Worm (Caenorhabditis elegans) whole organism, L2 larva: ENCODE measurements around the gene F54B11.7.

ENCODE experiments used
- C34F6.9 ChIP-seq: fragments of 150-350 bp; optimal IDR thresholded peaks from 2 replicates; lab custom pipeline; 2014; ENCODE audit warnings: missing biosample characterization, missing genetic modification characterization
- F13H6.1 ChIP-seq: sonication (generic microtip); optimal IDR thresholded peaks from 2 replicates; lab custom pipeline; 2016; ENCODE audit warnings: missing genetic modification characterization, missing compliant biosample characterization
- R02D3.7 ChIP-seq: fragments of 150-350 bp; optimal IDR thresholded peaks from 2 replicates; lab custom pipeline; 2014; ENCODE audit warnings: missing biosample characterization, missing genetic modification characterization
- ZK546.5 ChIP-seq: sonication (generic microtip); optimal IDR thresholded peaks from 2 replicates; lab custom pipeline; 2017; ENCODE audit warnings: missing biosample characterization, missing genetic modification characterization
- alr-1 ChIP-seq: fragments of 150-350 bp; optimal IDR thresholded peaks from 2 replicates; lab custom pipeline; 2014; ENCODE audit warnings: missing biosample characterization, missing genetic modification characterization
- aly-2 ChIP-seq: fragments of 150-350 bp; optimal IDR thresholded peaks from 2 replicates; lab custom pipeline; 2014; ENCODE audit warnings: missing biosample characterization, missing genetic modification characterization
- blmp-1 ChIP-seq: sonication (generic microtip); optimal IDR thresholded peaks from 2 replicates; lab custom pipeline; 2017; ENCODE audit warnings: missing genetic modification characterization, mild to moderate bottlenecking, missing compliant biosample characterization, antibody characterized with exemption, moderate library complexity; ENCODE audit not compliant: insufficient read depth
- ceh-16 ChIP-seq: fragments of 150-350 bp; optimal IDR thresholded peaks from 2 replicates; lab custom pipeline; 2014; ENCODE audit warnings: missing biosample characterization, missing genetic modification characterization
- ceh-82 ChIP-seq: fragments of 150-350 bp; optimal IDR thresholded peaks from 2 replicates; lab custom pipeline; 2014; ENCODE audit warnings: missing biosample characterization, missing genetic modification characterization
- crh-2 ChIP-seq: sonication (generic microtip); optimal IDR thresholded peaks from 2 replicates; lab custom pipeline; 2017; ENCODE audit warnings: missing biosample characterization, missing genetic modification characterization
- dmd-4 ChIP-seq: sonication (generic microtip); optimal IDR thresholded peaks from 2 replicates; lab custom pipeline; 2017; ENCODE audit warnings: missing biosample characterization, missing genetic modification characterization
- egl-27 ChIP-seq: sonication (generic microtip); optimal IDR thresholded peaks from 3 replicates; lab custom pipeline; 2017; ENCODE audit warnings: missing biosample characterization, missing genetic modification reagents, missing genetic modification characterization
- elt-1 ChIP-seq: fragments of 150-350 bp; optimal IDR thresholded peaks from 2 replicates; lab custom pipeline; 2014; ENCODE audit warnings: missing biosample characterization, missing genetic modification characterization
- elt-3 ChIP-seq: sonication (generic microtip); optimal IDR thresholded peaks from 2 replicates; lab custom pipeline; 2017; ENCODE audit warnings: missing biosample characterization, missing genetic modification characterization
- fos-1 ChIP-seq: fragments of 150-350 bp; optimal IDR thresholded peaks from 2 replicates; lab custom pipeline; 2014; ENCODE audit warnings: missing biosample characterization, missing genetic modification characterization
- gmeb-1 ChIP-seq: fragments of 150-350 bp; optimal IDR thresholded peaks from 2 replicates; lab custom pipeline; 2014; ENCODE audit warnings: missing biosample characterization, missing genetic modification characterization
- lin-11 ChIP-seq: fragments of 150-350 bp; sonication (generic microtip); optimal IDR thresholded peaks from 2 replicates; lab custom pipeline; 2014; ENCODE audit warnings: missing biosample characterization, missing genetic modification characterization, inconsistent platforms, mixed read lengths
- lin-39 ChIP-seq: fragments of 150-350 bp; optimal IDR thresholded peaks from 2 replicates; lab custom pipeline; 2014; ENCODE audit warnings: missing biosample characterization, missing genetic modification reagents, missing genetic modification characterization
- mab-5 ChIP-seq: fragments of 150-350 bp; optimal IDR thresholded peaks from 2 replicates; lab custom pipeline; 2014; ENCODE audit warnings: missing biosample characterization, missing genetic modification characterization
- mdl-1 ChIP-seq, 2 experiments: fragments of 150-350 bp in 1 of 2; sonication (generic microtip) in 1 of 2; optimal IDR thresholded peaks; 2 replicates each; lab custom pipeline; 2017; ENCODE audit warnings: missing biosample characterization in 2 of 2, missing genetic modification characterization in 2 of 2
- nhr-11 ChIP-seq: fragments of 150-350 bp; optimal IDR thresholded peaks from 2 replicates; lab custom pipeline; 2014; ENCODE audit warnings: missing biosample characterization, missing genetic modification characterization
- nhr-12 ChIP-seq: fragments of 150-350 bp; optimal IDR thresholded peaks from 2 replicates; lab custom pipeline; 2014; ENCODE audit warnings: missing biosample characterization, missing genetic modification characterization
- nhr-129 ChIP-seq: fragments of 150-350 bp; optimal IDR thresholded peaks from 2 replicates; lab custom pipeline; 2014; ENCODE audit warnings: missing biosample characterization, missing genetic modification characterization
- nhr-21 ChIP-seq: fragments of 150-350 bp; optimal IDR thresholded peaks from 2 replicates; lab custom pipeline; 2014; ENCODE audit warnings: missing biosample characterization, missing genetic modification characterization
- nhr-23 ChIP-seq: fragments of 150-350 bp; optimal IDR thresholded peaks from 2 replicates; lab custom pipeline; 2014; ENCODE audit warnings: missing biosample characterization, missing genetic modification reagents, missing genetic modification characterization
- nhr-237 ChIP-seq: fragments of 150-350 bp; optimal IDR thresholded peaks from 2 replicates; lab custom pipeline; 2014; ENCODE audit warnings: missing biosample characterization, missing genetic modification characterization
- nhr-25 ChIP-seq: fragments of 150-350 bp; sonication (generic microtip); optimal IDR thresholded peaks from 3 replicates; lab custom pipeline; 2014; ENCODE audit warnings: missing biosample characterization, missing genetic modification characterization
- nhr-6 ChIP-seq: fragments of 150-350 bp; optimal IDR thresholded peaks from 2 replicates; lab custom pipeline; 2014; ENCODE audit warnings: missing biosample characterization, missing genetic modification characterization
- peb-1 ChIP-seq: fragments of 150-350 bp; optimal IDR thresholded peaks from 2 replicates; lab custom pipeline; 2014; ENCODE audit warnings: missing biosample characterization, missing genetic modification characterization
- skn-1 ChIP-seq: sonication (generic microtip); optimal IDR thresholded peaks from 2 replicates; lab custom pipeline; 2017; ENCODE audit warnings: missing biosample characterization, missing genetic modification characterization
- sma-9 ChIP-seq, 2 experiments: fragments of 150-350 bp in 1 of 2; sonication (generic microtip) in 1 of 2; optimal IDR thresholded peaks; 2 replicates each; lab custom pipeline; 2014 to 2016; ENCODE audit warnings: missing genetic modification characterization in 2 of 2, mild to moderate bottlenecking in 1 of 2, missing biosample characterization in 1 of 2, missing compliant biosample characterization in 1 of 2, missing genetic modification reagents in 1 of 2, moderate library complexity in 1 of 2
- snpc-4 ChIP-seq: fragments of 150-350 bp; optimal IDR thresholded peaks from 2 replicates; lab custom pipeline; 2014; ENCODE audit warnings: missing biosample characterization, missing genetic modification characterization
- unc-39 ChIP-seq: fragments of 150-350 bp; optimal IDR thresholded peaks from 2 replicates; lab custom pipeline; 2014; ENCODE audit warnings: missing biosample characterization, missing genetic modification characterization
- unc-55 ChIP-seq: fragments of 150-350 bp; sonication (generic microtip); optimal IDR thresholded peaks from 3 replicates; lab custom pipeline; 2014; ENCODE audit warnings: missing biosample characterization, missing genetic modification reagents, missing genetic modification characterization
- unc-62 ChIP-seq: fragments of 150-350 bp; optimal IDR thresholded peaks from 2 replicates; lab custom pipeline; 2014; ENCODE audit warnings: missing biosample characterization, missing genetic modification reagents, missing genetic modification characterization
- zag-1 ChIP-seq: fragments of 150-350 bp; optimal IDR thresholded peaks from 2 replicates; lab custom pipeline; 2014; ENCODE audit warnings: missing biosample characterization, missing genetic modification characterization
- ztf-1 ChIP-seq: fragments of 200-800 bp; sonication (Bioruptor generic); conservative IDR thresholded peaks from 2 replicates; pipeline ENCODE4 v1.3.6; 2022; ENCODE audit warnings: missing genetic modification characterization, missing compliant biosample characterization
- ztf-11 ChIP-seq: sonication (generic microtip); optimal IDR thresholded peaks from 2 replicates; lab custom pipeline; 2017; ENCODE audit warnings: missing biosample characterization, missing genetic modification characterization
- ztf-4 ChIP-seq: fragments of 150-350 bp; optimal IDR thresholded peaks from 2 replicates; lab custom pipeline; 2014; ENCODE audit warnings: missing biosample characterization, missing genetic modification characterization

F54B11.7 gene

ce11 chrX:13583895-13584344 lies 16.3 kb upstream of the F54B11.7 start (continued):
- TF ChIP-seq elt-1 (tag; lab: Kevin White, UChicago) (no peak), C34F6.9 (tag; lab: Kevin White, UChicago) (no peak), nhr-12 (tag; lab: Kevin White, UChicago) (no peak), aly-2 (tag; lab: Kevin White, UChicago) (no peak), nhr-21 (tag; lab: Kevin White, UChicago) (no peak), dmd-4 (no peak), fos-1 (tag; lab: Kevin White, UChicago) (peak; percentile 40), snpc-4 (tag; lab: Kevin White, UChicago) (no peak), nhr-6 (tag; lab: Kevin White, UChicago) (no peak), ztf-11 (tag; lab: Kevin White, UChicago) (no peak), nhr-23 (tag; lab: Kevin White, UChicago) (no peak), ztf-1 (GFP tag; lab: Robert Waterston, UW) (no peak), crh-2 (no peak), egl-27 (tag; lab: Kevin White, UChicago) (no peak), lin-11 (tag; lab: Kevin White, UChicago) (peak; percentile 48)

ce11 chrX:13584725-13585371 lies 15.4 kb upstream of the F54B11.7 start, which contains the start of gene unc-84:
TSS of gene unc-84 (plus strand) at chrX:13584775.
- TF ChIP-seq nhr-21 (tag; lab: Kevin White, UChicago) (no peak), ztf-11 (tag; lab: Kevin White, UChicago) (no peak), peb-1 (tag; lab: Kevin White, UChicago) (no peak), ceh-16 (no peak), nhr-237 (no peak), unc-62 (GFP tag; lab: Kevin White, UChicago) (no peak), C34F6.9 (tag; lab: Kevin White, UChicago) (peak; percentile 2), unc-55 (peak; percentile 9), ceh-82 (no peak), lin-11 (tag; lab: Kevin White, UChicago) (no peak), sma-9 (GFP tag; optimal IDR thresholded peaks at IDR 0.05; lab: Kevin White, UChicago) (no peak), sma-9 (tag; optimal IDR thresholded peaks at IDR 0.05; lab: Kevin White, UChicago) (no peak), alr-1 (no peak), mab-5 (tag; lab: Kevin White, UChicago) (no peak), dmd-4 (no peak), mdl-1 (tag; optimal IDR thresholded peaks at IDR 0.05; lab: Kevin White, UChicago) (no peak), F13H6.1 (peak; percentile 1), gmeb-1 (tag; lab: Kevin White, UChicago) (peak; percentile 55), zag-1 (tag; lab: Kevin White, UChicago) (no peak)

ce11 chrX:13589735-13590134 lies 10.5 kb upstream of the F54B11.7 start, which contains the start of gene col-9:
TSS of gene col-9 (plus strand) at chrX:13590035.
- TF ChIP-seq sma-9 (GFP tag; optimal IDR thresholded peaks at IDR 0.05; lab: Kevin White, UChicago) (no peak), sma-9 (tag; optimal IDR thresholded peaks at IDR 0.05; lab: Kevin White, UChicago) (no peak), skn-1 (tag; lab: Kevin White, UChicago) (no peak), unc-55 (no peak), lin-39 (tag; lab: Kevin White, UChicago) (no peak)

ce11 chrX:13590688-13591087 lies 9.5 kb upstream of the F54B11.7 start:
- TF ChIP-seq crh-2 (no peak), dmd-4 (no peak), ceh-82 (no peak), elt-3 (tag; lab: Kevin White, UChicago) (no peak), blmp-1 (tag; lab: Kevin White, UChicago) (no peak)

ce11 chrX:13591175-13591574 lies 9.1 kb upstream of the F54B11.7 start, which contains the start of gene col-44:
TSS of gene col-44 (plus strand) at chrX:13591475.
- TF ChIP-seq elt-3 (tag; lab: Kevin White, UChicago) = no peak
- TF ChIP-seq elt-1 (tag; lab: Kevin White, UChicago) = no peak
- TF ChIP-seq nhr-25 (tag; lab: Kevin White, UChicago) = no peak
- no peak for TF ChIP-seq ZK546.5 (tag; lab: Kevin White, UChicago)
- no peak for TF ChIP-seq nhr-129 (tag; lab: Kevin White, UChicago)
- TF ChIP-seq nhr-6 (tag; lab: Kevin White, UChicago) = no peak
- no peak for TF ChIP-seq nhr-237
- TF ChIP-seq ceh-16 = no peak
- no peak for TF ChIP-seq egl-27 (tag; lab: Kevin White, UChicago)
- TF ChIP-seq dmd-4 = no peak
- no peak for TF ChIP-seq gmeb-1 (tag; lab: Kevin White, UChicago)
- no peak for TF ChIP-seq C34F6.9 (tag; lab: Kevin White, UChicago)
- TF ChIP-seq R02D3.7 (tag; lab: Kevin White, UChicago) = no peak
- TF ChIP-seq mab-5 (tag; lab: Kevin White, UChicago) = no peak
- TF ChIP-seq mdl-1 (tag; optimal IDR thresholded peaks at IDR 0.05; lab: Kevin White, UChicago) = no peak
- TF ChIP-seq lin-11 (tag; lab: Kevin White, UChicago) = no peak
- TF ChIP-seq unc-39 (tag; lab: Kevin White, UChicago) = no peak
- no peak for TF ChIP-seq nhr-11
- no peak for TF ChIP-seq ztf-4 (tag; lab: Kevin White, UChicago)
- TF ChIP-seq ztf-11 (tag; lab: Kevin White, UChicago) = no peak
